Fruit fly (Drosophila melanogaster) S2 (cell line): Measurements from ENCODE around the gene CG10252.

Source experiments
- CG8478 ChIP-seq: fragments of >200 bp; optimal IDR thresholded peaks from 2 replicates; lab custom pipeline; 2018
- CTCF ChIP-seq, 2 experiments: fragments of >200 bp; optimal IDR thresholded peaks; 2 replicates each; lab custom pipeline; 2018

DNA sequence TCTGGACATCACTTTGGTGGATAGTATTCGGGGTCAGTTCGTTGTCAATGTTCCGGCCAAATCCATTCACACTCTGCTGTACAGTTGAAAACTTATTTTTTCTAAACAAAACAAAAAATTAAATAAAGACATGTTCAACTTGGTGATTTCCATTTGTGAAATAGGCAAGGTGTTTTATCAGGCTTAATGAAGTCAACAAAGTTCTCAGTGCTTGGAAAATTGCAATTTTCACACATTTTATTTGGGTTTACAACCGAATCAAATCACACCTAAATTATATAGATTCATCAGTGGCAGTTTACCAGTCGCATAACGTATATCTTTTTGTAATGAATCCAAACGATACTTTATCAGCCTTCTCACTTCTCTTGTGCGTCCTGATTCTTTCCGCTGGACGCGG lies 6.4 kb upstream of the CG10252 start, which contains the start of gene Qsox4:
- TF ChIP-seq CG8478 (lab: Kevin White, UChicago) (no peak), CTCF (optimal IDR thresholded peaks at IDR 0.05; lab: Kevin White, UChicago) (no peak)
